Fruit fly (Drosophila melanogaster) whole organism, wandering third instar larva: Measurements from ENCODE around the gene CG13272.

Experiments used
- Abd-B ChIP-seq: fragments of >200 bp; optimal IDR thresholded peaks from 2 replicates; lab custom pipeline; 2017; ENCODE audit warnings: missing biosample characterization, missing genetic modification characterization
- CG32264 ChIP-seq: fragments of 200-800 bp; sonication (Bioruptor generic); optimal IDR thresholded peaks from 2 replicates; lab custom pipeline; 2016; ENCODE audit warnings: missing biosample characterization, missing genetic modification characterization
- CG9705 ChIP-seq: fragments of 200-800 bp; sonication (Bioruptor generic); optimal IDR thresholded peaks from 2 replicates; lab custom pipeline; 2018; ENCODE audit warnings: missing biosample characterization, mild to moderate bottlenecking, missing genetic modification characterization
- CrebA ChIP-seq: fragments of 200-800 bp; sonication (Bioruptor generic); optimal IDR thresholded peaks from 2 replicates; lab custom pipeline; 2016; ENCODE audit warnings: missing biosample characterization, mild to moderate bottlenecking, missing genetic modification characterization, borderline replicate concordance
- Dfd ChIP-seq: fragments of >200 bp; optimal IDR thresholded peaks from 2 replicates; lab custom pipeline; 2017; ENCODE audit warnings: missing biosample characterization, missing genetic modification characterization
- Dif ChIP-seq: fragments of 200-275, 200-300 bp; sonication (Bioruptor generic); optimal IDR thresholded peaks from 2 replicates; lab custom pipeline; 2018; ENCODE audit warnings: missing biosample characterization, missing genetic modification characterization; ENCODE audit not compliant: partially characterized antibody
- GATAd ChIP-seq: sonication (Bioruptor generic); optimal IDR thresholded peaks from 2 replicates; lab custom pipeline; 2016; ENCODE audit warnings: missing biosample characterization, missing genetic modification characterization
- HLH106 ChIP-seq: fragments of 200-800 bp; optimal IDR thresholded peaks from 3 replicates; lab custom pipeline; 2019; ENCODE audit warnings: missing biosample characterization, mild to moderate bottlenecking, missing genetic modification characterization, moderate library complexity
- Hnf4 ChIP-seq: fragments of 200-800 bp; sonication (Bioruptor generic); optimal IDR thresholded peaks from 2 replicates; lab custom pipeline; 2016; ENCODE audit warnings: missing biosample characterization, mild to moderate bottlenecking, missing genetic modification characterization
- Hr78 ChIP-seq: fragments of >200 bp; optimal IDR thresholded peaks from 2 replicates; lab custom pipeline; 2017; ENCODE audit warnings: missing biosample characterization, missing genetic modification characterization
- Hr83 ChIP-seq: fragments of 200-300 bp; sonication (Bioruptor generic); optimal IDR thresholded peaks from 2 replicates; lab custom pipeline; 2016; ENCODE audit warnings: missing biosample characterization, mild to moderate bottlenecking, missing genetic modification characterization, moderate library complexity; ENCODE audit not compliant: poor library complexity, severe bottlenecking
- Jra ChIP-seq: sonication (Bioruptor generic); optimal IDR thresholded peaks from 2 replicates; lab custom pipeline; 2016; ENCODE audit warnings: missing biosample characterization, missing genetic modification characterization
- Mio ChIP-seq: sonication (Bioruptor generic); optimal IDR thresholded peaks from 2 replicates; lab custom pipeline; 2016; ENCODE audit warnings: missing biosample characterization, missing genetic modification characterization
- Myc ChIP-seq: fragments of >200 bp; optimal IDR thresholded peaks from 2 replicates; lab custom pipeline; 2017
- N ChIP-seq: fragments of >200 bp; optimal IDR thresholded peaks from 2 replicates; lab custom pipeline; 2018; ENCODE audit warnings: missing biosample characterization, missing external identifiers, missing genetic modification characterization
- OdsH ChIP-seq: fragments of 200-800 bp; sonication (Bioruptor generic); optimal IDR thresholded peaks from 2 replicates; lab custom pipeline; 2016; ENCODE audit warnings: missing biosample characterization, mild to moderate bottlenecking, missing genetic modification characterization
- Rel ChIP-seq, 2 experiments: fragments of 200-800 bp; sonication (Bioruptor generic) in 1 of 2; optimal IDR thresholded peaks; 2 replicates in 1 of 2; 3 replicates in 1 of 2; lab custom pipeline; 2016 to 2019; ENCODE audit warnings: mild to moderate bottlenecking in 2 of 2, missing biosample characterization in 2 of 2, missing genetic modification characterization in 2 of 2, moderate library complexity in 1 of 2
- Sp1 ChIP-seq: fragments of 200-800 bp; sonication (Bioruptor generic); optimal IDR thresholded peaks from 3 replicates; lab custom pipeline; 2019; ENCODE audit warnings: missing biosample characterization, mild to moderate bottlenecking, missing genetic modification characterization, moderate library complexity
- Vsx2 ChIP-seq: fragments of 200-300, 225-300 bp; sonication (Bioruptor generic); optimal IDR thresholded peaks from 2 replicates; lab custom pipeline; 2018; ENCODE audit warnings: missing biosample characterization, missing genetic modification characterization; ENCODE audit not compliant: partially characterized antibody
- br ChIP-seq: fragments of 200-800 bp; sonication (Bioruptor generic); optimal IDR thresholded peaks from 2 replicates; lab custom pipeline; 2016; ENCODE audit warnings: missing biosample characterization, missing genetic modification characterization
- brk ChIP-seq: fragments of 200-800 bp; sonication (Bioruptor generic); optimal IDR thresholded peaks from 2 replicates; lab custom pipeline; 2016; ENCODE audit warnings: missing biosample characterization, mild to moderate bottlenecking, missing genetic modification characterization
- dl ChIP-seq, 2 experiments: fragments of 175-275, 200-275 bp in 1 of 2; fragments of 200-275 bp in 1 of 2; sonication (Bioruptor generic); optimal IDR thresholded peaks; lab custom pipeline; 2018; ENCODE audit warnings: mild to moderate bottlenecking in 2 of 2, missing biosample characterization in 2 of 2, missing genetic modification characterization in 2 of 2, moderate library complexity in 2 of 2; ENCODE audit not compliant: partially characterized antibody in 2 of 2, insufficient read depth in 1 of 2
- dmrt93B ChIP-seq: fragments of 200-800 bp; sonication (Bioruptor generic); optimal IDR thresholded peaks from 2 replicates; lab custom pipeline; 2018; ENCODE audit warnings: missing biosample characterization, mild to moderate bottlenecking, missing genetic modification characterization
- dsf ChIP-seq: sonication (Bioruptor generic); optimal IDR thresholded peaks from 2 replicates; lab custom pipeline; 2016; ENCODE audit warnings: missing biosample characterization, missing genetic modification characterization, borderline replicate concordance
- ey ChIP-seq: fragments of 200-800 bp; sonication (Bioruptor generic); optimal IDR thresholded peaks from 2 replicates; lab custom pipeline; 2016; ENCODE audit warnings: missing biosample characterization, missing genetic modification characterization
- foxo ChIP-seq, 2 experiments: fragments of 200-800 bp; sonication (Bioruptor generic); optimal IDR thresholded peaks; 2 replicates in 1 of 2; 3 replicates in 1 of 2; lab custom pipeline; 2016 to 2017; ENCODE audit warnings: missing biosample characterization in 2 of 2, missing genetic modification characterization in 2 of 2
- fru ChIP-seq: fragments of 200-800 bp; sonication (Bioruptor generic); optimal IDR thresholded peaks from 3 replicates; lab custom pipeline; 2016; ENCODE audit warnings: missing biosample characterization, mild to moderate bottlenecking, missing genetic modification characterization
- h ChIP-seq: fragments of 200-800 bp; sonication (Bioruptor generic); optimal IDR thresholded peaks from 3 replicates; lab custom pipeline; 2016; ENCODE audit warnings: missing biosample characterization, mild to moderate bottlenecking, missing genetic modification characterization
- jim ChIP-seq: fragments of 175-275, 200-325 bp; sonication (Bioruptor generic); optimal IDR thresholded peaks from 2 replicates; lab custom pipeline; 2016; ENCODE audit warnings: missing biosample characterization, mild to moderate bottlenecking, missing genetic modification characterization
- lola ChIP-seq: fragments of >200 bp; optimal IDR thresholded peaks from 2 replicates; lab custom pipeline; 2017; ENCODE audit warnings: missing biosample characterization, missing genetic modification characterization
- pan ChIP-seq: fragments of >200 bp; optimal IDR thresholded peaks from 2 replicates; lab custom pipeline; 2017
- psq ChIP-seq: fragments of 200-800 bp; sonication (Bioruptor generic); optimal IDR thresholded peaks from 3 replicates; lab custom pipeline; 2017; ENCODE audit warnings: missing biosample characterization, mild to moderate bottlenecking, missing genetic modification characterization, moderate library complexity
- rgr ChIP-seq: fragments of 200-800 bp; sonication (Bioruptor generic); optimal IDR thresholded peaks from 3 replicates; lab custom pipeline; 2016; ENCODE audit warnings: missing biosample characterization, mild to moderate bottlenecking, missing genetic modification characterization
- sage ChIP-seq: fragments of 200-800 bp; sonication (Bioruptor generic); optimal IDR thresholded peaks from 2 replicates; lab custom pipeline; 2016; ENCODE audit warnings: missing biosample characterization, mild to moderate bottlenecking, missing genetic modification characterization
- sv ChIP-seq: fragments of 200-800 bp; sonication (Bioruptor generic); optimal IDR thresholded peaks from 3 replicates; lab custom pipeline; 2016; ENCODE audit warnings: missing biosample characterization, missing genetic modification characterization
- tai ChIP-seq: sonication (Bioruptor generic); optimal IDR thresholded peaks from 2 replicates; lab custom pipeline; 2016; ENCODE audit warnings: missing biosample characterization, missing genetic modification characterization
- usp ChIP-seq: fragments of >200 bp; optimal IDR thresholded peaks from 2 replicates; lab custom pipeline; 2017; ENCODE audit warnings: missing biosample characterization, missing genetic modification characterization
- woc ChIP-seq: sonication (Bioruptor generic); optimal IDR thresholded peaks from 2 replicates; lab custom pipeline; 2016; ENCODE audit warnings: missing biosample characterization, mild to moderate bottlenecking, missing genetic modification characterization

CG13272 gene

dm6 chr2L:16808752-16809151 lies 4.1 kb downstream of the CG13272 start:
- TF ChIP-seq Rel (GFP tag; optimal IDR thresholded peaks at IDR 0.05; lab: Kevin White, UChicago) (no peak), Rel (tag; optimal IDR thresholded peaks at IDR 0.05; lab: Kevin White, UChicago) (no peak), Myc (lab: Kevin White, UChicago) (no peak), brk (GFP tag; lab: Kevin White, UChicago) (no peak), OdsH (no peak), Hnf4 (GFP tag; lab: Kevin White, UChicago) (no peak), Dfd (GFP tag; lab: Kevin White, UChicago) (peak; percentile 93), dl (GFP tag; optimal IDR thresholded peaks at IDR 0.05; lab: Kevin White, UChicago; ENCODE audit: insufficient read depth in 1 of 2, partially characterized antibody in 2 of 2) (no peak)

DNA sequence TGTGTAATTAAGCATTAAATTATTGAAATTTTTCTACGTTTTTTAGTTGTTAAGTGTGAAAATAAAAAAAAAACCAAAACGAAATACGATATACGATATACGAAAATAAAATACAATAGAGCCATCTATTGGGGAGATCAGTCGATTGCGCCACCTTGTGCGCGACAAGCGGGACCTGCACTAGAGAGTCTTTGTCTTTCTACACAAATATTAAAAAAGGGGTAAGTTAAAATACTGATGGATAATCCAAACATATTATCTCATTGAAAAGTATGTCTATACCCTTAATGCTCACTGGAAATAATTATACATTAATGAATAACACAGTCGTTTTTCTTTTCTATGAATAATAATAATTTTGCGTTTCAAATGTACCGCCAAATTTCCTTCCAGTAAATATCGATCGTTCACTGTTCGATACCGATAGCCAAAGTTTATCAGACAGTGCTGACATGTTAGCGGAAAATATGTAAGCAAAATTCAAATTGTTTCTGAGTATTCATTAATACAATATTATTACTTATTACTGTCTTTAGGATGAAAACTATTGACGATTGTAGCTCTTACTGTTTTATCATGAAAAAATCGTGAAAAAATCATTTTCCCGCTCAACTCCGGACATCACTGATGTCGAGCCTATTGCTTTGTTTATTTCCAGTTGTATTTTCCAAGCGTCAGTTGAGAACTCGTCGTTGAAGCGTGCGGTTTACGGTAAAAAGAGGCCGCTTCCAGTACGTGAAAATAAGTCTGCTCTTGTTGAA lies 11.5 kb downstream of the CG13272 start, which contains the start of gene mdy:
Gene mdy (plus strand): TSS at position 672 of the 761 bp plus-strand sequence.
- peak in 1 of 2 experiments; percentile 70 for TF ChIP-seq foxo (GFP tag; optimal IDR thresholded peaks at IDR 0.05; lab: Kevin White, UChicago)
- TF ChIP-seq CrebA (GFP tag; lab: Kevin White, UChicago): peak; percentile 53
- no peak for TF ChIP-seq lola (GFP tag; lab: Kevin White, UChicago)
- peak; percentile 78 for TF ChIP-seq sv
- no peak for TF ChIP-seq usp (GFP tag; lab: Kevin White, UChicago)
- TF ChIP-seq Jra (GFP tag; lab: Kevin White, UChicago): peak; percentile 74
- peak; percentile 54 for TF ChIP-seq sage
- TF ChIP-seq rgr (GFP tag; lab: Kevin White, UChicago): peak; percentile 69
- no peak for TF ChIP-seq jim (GFP tag; lab: Kevin White, UChicago)
- TF ChIP-seq Dif (GFP tag; lab: Kevin White, UChicago): no peak
- peak; percentile 89 for TF ChIP-seq woc (GFP tag; lab: Kevin White, UChicago)
- TF ChIP-seq GATAd: peak; percentile 22
- TF ChIP-seq br (GFP tag; lab: Kevin White, UChicago): peak; percentile 56
- TF ChIP-seq h: peak; percentile 77
- peak; percentile 14 for TF ChIP-seq CG9705 (GFP tag; lab: Kevin White, UChicago)
- TF ChIP-seq Sp1: peak; percentile 52
- TF ChIP-seq Abd-B: no peak
- TF ChIP-seq dmrt93B (GFP tag; lab: Kevin White, UChicago): peak; percentile 24
- peak; percentile 52 for TF ChIP-seq Hr83
- TF ChIP-seq fru (GFP tag; lab: Kevin White, UChicago): peak; percentile 67
- TF ChIP-seq psq: peak; percentile 41
- peak; percentile 54 for TF ChIP-seq HLH106 (tag; lab: Kevin White, UChicago)
- no peak for TF ChIP-seq Hr78 (GFP tag; lab: Kevin White, UChicago)
- TF ChIP-seq dl (GFP tag; optimal IDR thresholded peaks at IDR 0.05; lab: Kevin White, UChicago; ENCODE audit: insufficient read depth in 1 of 2, partially characterized antibody in 2 of 2): no peak
- peak; percentile 76 for TF ChIP-seq tai (GFP tag; lab: Kevin White, UChicago)
- TF ChIP-seq OdsH: peak; percentile 73
- no peak for TF ChIP-seq N (GFP tag; lab: Kevin White, UChicago)
- no peak for TF ChIP-seq Dfd (GFP tag; lab: Kevin White, UChicago)
- no peak for TF ChIP-seq Mio (GFP tag; lab: Kevin White, UChicago)
- peak; percentile 69 for TF ChIP-seq Hnf4 (GFP tag; lab: Kevin White, UChicago)
- TF ChIP-seq brk (GFP tag; lab: Kevin White, UChicago): peak; percentile 77
- no peak for TF ChIP-seq dsf (GFP tag; lab: Kevin White, UChicago)
- no peak for TF ChIP-seq Vsx2 (GFP tag; lab: Kevin White, UChicago)
- no peak for TF ChIP-seq pan
- TF ChIP-seq Myc (lab: Kevin White, UChicago): peak; percentile 96
- no peak for TF ChIP-seq Rel (GFP tag; optimal IDR thresholded peaks at IDR 0.05; lab: Kevin White, UChicago)
- no peak for TF ChIP-seq Rel (tag; optimal IDR thresholded peaks at IDR 0.05; lab: Kevin White, UChicago)
- TF ChIP-seq ey: peak; percentile 69
- TF ChIP-seq CG32264 (GFP tag; lab: Kevin White, UChicago): peak; percentile 44
- TF ChIP-seq, all 38 proteins: peak for 24
